Worm (Caenorhabditis elegans) whole organism, midembryonic: ENCODE results near the gene Y32B12B.1.

Source experiments
- T22C8.4 ChIP-seq: fragments of 200-800 bp; sonication (Bioruptor generic); IDR thresholded peaks from 2 replicates; pipeline ENCODE4 v1.3.6; 2022; ENCODE audit warnings: missing genetic modification characterization, missing compliant biosample characterization
- cog-1 ChIP-seq: sonication (generic microtip); optimal IDR thresholded peaks from 2 replicates; lab custom pipeline; 2016; ENCODE audit warnings: missing genetic modification characterization, missing compliant biosample characterization
- flt-1 ChIP-seq: fragments of 200-800 bp; sonication (Bioruptor generic); IDR thresholded peaks from 2 replicates; pipeline ENCODE4 v1.3.6; 2022; ENCODE audit warnings: missing genetic modification characterization, missing compliant biosample characterization
- klf-2 ChIP-seq: fragments of 200-800 bp; sonication (Bioruptor generic); conservative IDR thresholded peaks from 2 replicates; pipeline ENCODE4 v1.3.6; 2022; ENCODE audit warnings: missing genetic modification reagents, missing genetic modification characterization, missing compliant biosample characterization
- med-1 ChIP-seq: sonication (generic microtip); optimal IDR thresholded peaks from 2 replicates; lab custom pipeline; 2017; ENCODE audit warnings: missing genetic modification characterization, mild to moderate bottlenecking, missing compliant biosample characterization, antibody characterized with exemption, missing genetic modification reagents; ENCODE audit not compliant: insufficient read depth
- ref-1 ChIP-seq: fragments of 200-800 bp; sonication (Bioruptor generic); conservative IDR thresholded peaks from 2 replicates; pipeline ENCODE4 v1.3.6; 2022; ENCODE audit warnings: missing genetic modification reagents, missing genetic modification characterization, missing compliant biosample characterization
- tab-1 ChIP-seq: fragments of 200-800 bp; sonication (Bioruptor generic); IDR thresholded peaks from 2 replicates; pipeline ENCODE4 v1.3.6; 2022; ENCODE audit warnings: missing genetic modification characterization, missing compliant biosample characterization
- ztf-23 ChIP-seq: fragments of 200-800 bp; sonication (Bioruptor generic); IDR thresholded peaks from 2 replicates; pipeline ENCODE4 v1.3.6; 2022; ENCODE audit warnings: missing genetic modification reagents, missing genetic modification characterization, missing compliant biosample characterization
- ztf-29 ChIP-seq: fragments of 200-800 bp; sonication (Bioruptor generic); IDR thresholded peaks from 2 replicates; pipeline ENCODE4 v1.3.6; 2022; ENCODE audit warnings: missing genetic modification reagents, missing genetic modification characterization, missing compliant biosample characterization

Gene Y32B12B.1

ce11 chrV:16536701-16537100, at the start of gene Y32B12B.1:
TSS of gene Y32B12B.1 (plus strand) at chrV:16537001.
- no peak for TF ChIP-seq cog-1 (tag; lab: Kevin White, UChicago)
- TF ChIP-seq T22C8.4: no peak
- no peak for TF ChIP-seq ztf-29
- TF ChIP-seq flt-1: no peak
- TF ChIP-seq tab-1 (GFP tag; lab: Robert Waterston, UW): no peak
- no peak for TF ChIP-seq ref-1
- no peak for TF ChIP-seq klf-2 (GFP tag; lab: Robert Waterston, UW)
- TF ChIP-seq med-1 (GFP tag; lab: Kevin White, UChicago): no peak
- no peak for TF ChIP-seq ztf-23

- TF ChIP-seq T22C8.4: no peak
Measured at ce11 chrV:16487474-16487873, 49.3 kb upstream of the Y32B12B.1 start, which contains the start of gene Y32B12A.5. TSS of gene Y32B12A.5 (minus strand) at chrV:16487574.

- no peak for TF ChIP-seq med-1 (GFP tag; lab: Kevin White, UChicago)
- no peak for TF ChIP-seq ref-1
- TF ChIP-seq tab-1 (GFP tag; lab: Robert Waterston, UW): no peak
- no peak for TF ChIP-seq T22C8.4
- no peak for TF ChIP-seq cog-1 (tag; lab: Kevin White, UChicago)
- TF ChIP-seq flt-1: no peak
- no peak for TF ChIP-seq klf-2 (GFP tag; lab: Robert Waterston, UW)
- TF ChIP-seq ztf-23: no peak
- no peak for TF ChIP-seq ztf-29
Measured at ce11 chrV:16488172-16488571, 48.6 kb upstream of the Y32B12B.1 start, which contains the start of gene sqst-4. TSS of gene sqst-4 (plus strand) at chrV:16488472.

- TF ChIP-seq ztf-29 (no peak), ztf-23 (no peak), ref-1 (no peak), klf-2 (GFP tag; lab: Robert Waterston, UW) (no peak), T22C8.4 (no peak), tab-1 (GFP tag; lab: Robert Waterston, UW) (no peak), med-1 (GFP tag; lab: Kevin White, UChicago) (no peak), cog-1 (tag; lab: Kevin White, UChicago) (no peak), flt-1 (no peak)
Measured at ce11 chrV:16494359-16494758, 42.4 kb upstream of the Y32B12B.1 start, which contains the start of gene comt-2. TSS of gene comt-2 (minus strand) at chrV:16494489.

- TF ChIP-seq med-1 (GFP tag; lab: Kevin White, UChicago) (no peak), T22C8.4 (no peak), klf-2 (GFP tag; lab: Robert Waterston, UW) (no peak), ztf-29 (no peak), cog-1 (tag; lab: Kevin White, UChicago) (no peak), ztf-23 (no peak), ref-1 (no peak), flt-1 (no peak), tab-1 (GFP tag; lab: Robert Waterston, UW) (no peak)
Measured at ce11 chrV:16497504-16497903, 39.3 kb upstream of the Y32B12B.1 start, which contains the start of gene srh-136. TSS of gene srh-136 (minus strand) at chrV:16497596.

- TF ChIP-seq ztf-23 (no peak), tab-1 (GFP tag; lab: Robert Waterston, UW) (no peak), ref-1 (no peak), cog-1 (tag; lab: Kevin White, UChicago) (no peak), klf-2 (GFP tag; lab: Robert Waterston, UW) (no peak), med-1 (GFP tag; lab: Kevin White, UChicago) (no peak), flt-1 (no peak), ztf-29 (no peak), T22C8.4 (no peak)
Measured at ce11 chrV:16499006-16499405, 37.8 kb upstream of the Y32B12B.1 start, which contains the start of gene F36D3.1. TSS of gene F36D3.1 (plus strand) at chrV:16499352.

ce11 chrV:16503164-16503563, 33.6 kb upstream of the Y32B12B.1 start, which contains the start of gene F36D3.14:
TSS of gene F36D3.14 (minus strand) at chrV:16503264.
- TF ChIP-seq flt-1: no peak
- TF ChIP-seq T22C8.4: no peak
- no peak for TF ChIP-seq ztf-23
- no peak for TF ChIP-seq ztf-29
- no peak for TF ChIP-seq med-1 (GFP tag; lab: Kevin White, UChicago)
- TF ChIP-seq klf-2 (GFP tag; lab: Robert Waterston, UW): no peak
- no peak for TF ChIP-seq ref-1
- no peak for TF ChIP-seq cog-1 (tag; lab: Kevin White, UChicago)
- TF ChIP-seq tab-1 (GFP tag; lab: Robert Waterston, UW): no peak

ce11 chrV:16505828-16506227, 31.0 kb upstream of the Y32B12B.1 start, which contains the start of gene nhr-54:
TSS of gene nhr-54 (minus strand) at chrV:16505928.
- no peak for TF ChIP-seq ref-1
- TF ChIP-seq ztf-23: no peak
- no peak for TF ChIP-seq T22C8.4
- no peak for TF ChIP-seq med-1 (GFP tag; lab: Kevin White, UChicago)
- TF ChIP-seq klf-2 (GFP tag; lab: Robert Waterston, UW): no peak
- no peak for TF ChIP-seq cog-1 (tag; lab: Kevin White, UChicago)
- TF ChIP-seq ztf-29: no peak

ce11 chrV:16506650-16507049, 30.2 kb upstream of the Y32B12B.1 start:
- TF ChIP-seq cog-1 (tag; lab: Kevin White, UChicago) (no peak), klf-2 (GFP tag; lab: Robert Waterston, UW) (no peak), flt-1 (no peak), tab-1 (GFP tag; lab: Robert Waterston, UW) (no peak), med-1 (GFP tag; lab: Kevin White, UChicago) (no peak), ztf-29 (no peak), T22C8.4 (no peak), ref-1 (no peak), ztf-23 (no peak)

- TF ChIP-seq T22C8.4: no peak
- no peak for TF ChIP-seq flt-1
- TF ChIP-seq med-1 (GFP tag; lab: Kevin White, UChicago): no peak
- TF ChIP-seq cog-1 (tag; lab: Kevin White, UChicago): no peak
- TF ChIP-seq ref-1: no peak
- no peak for TF ChIP-seq ztf-29
- TF ChIP-seq tab-1 (GFP tag; lab: Robert Waterston, UW): no peak
- TF ChIP-seq ztf-23: no peak
- TF ChIP-seq klf-2 (GFP tag; lab: Robert Waterston, UW): no peak
Measured at ce11 chrV:16508667-16509066, 28.1 kb upstream of the Y32B12B.1 start, which contains the start of gene srr-3. TSS of gene srr-3 (minus strand) at chrV:16508767.
